Worm (Caenorhabditis elegans): ENCODE results near the gene sdhd-1.

sdhd-1 gene

DNA sequence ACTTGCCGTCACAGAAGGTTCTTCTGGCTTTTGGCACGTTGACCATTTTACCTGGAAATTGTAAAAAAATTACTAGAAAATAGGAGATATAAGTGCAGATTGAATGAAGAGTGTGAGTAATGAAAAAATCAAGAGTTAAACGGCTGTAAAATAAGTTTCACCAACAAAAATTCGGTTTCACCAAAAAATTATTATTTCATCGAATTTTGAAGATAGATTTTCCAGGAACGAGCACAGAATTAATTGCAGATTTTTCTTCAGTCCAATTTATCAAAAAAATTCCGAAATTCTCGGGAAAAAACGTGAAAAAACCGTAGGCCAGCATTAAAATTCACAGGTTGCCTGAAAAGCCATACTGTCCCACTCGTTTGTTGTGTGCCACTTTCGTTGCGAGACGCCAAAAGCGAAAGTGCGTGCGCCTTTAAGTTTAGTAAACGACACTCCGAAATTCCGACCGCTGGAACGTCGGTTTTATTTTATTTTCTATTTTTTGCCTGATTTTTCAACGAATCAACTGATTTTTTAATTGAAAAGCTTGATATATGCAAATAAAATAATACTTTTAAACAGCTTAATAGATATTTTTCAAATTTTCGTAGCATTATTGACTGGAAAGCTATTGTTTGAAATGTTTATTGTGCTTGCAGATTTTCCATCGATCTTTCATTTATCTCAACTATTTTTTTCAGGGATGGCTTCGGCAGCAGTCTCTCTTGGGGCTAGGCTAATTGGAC lies 47.6 kb upstream of the sdhd-1 start, which contains the start of the genes rpl-36.A and nuo-1 (continued):
- peak; percentile 49 for TF ChIP-seq dmd-6 (GFP tag; IDR thresholded peaks at IDR 0.05)
- peak; percentile 96 for TF ChIP-seq T20F7.1 (GFP tag; optimal IDR thresholded peaks at IDR 0.05)
- TF ChIP-seq spr-1 (tag; optimal IDR thresholded peaks at IDR 0.05): peak; percentile 20
- peak; percentile 72 for TF ChIP-seq hmg-1.1 (GFP tag; IDR thresholded peaks at IDR 0.05)
- TF ChIP-seq hif-1 (tag; optimal IDR thresholded peaks at IDR 0.05): peak in 1 of 2 experiments; percentile 74
- peak; percentile 54 for TF ChIP-seq lin-13 (GFP tag; optimal IDR thresholded peaks at IDR 0.05)
- no peak for TF ChIP-seq daf-19 (GFP tag; conservative IDR thresholded peaks at IDR 0.05)

DNA sequence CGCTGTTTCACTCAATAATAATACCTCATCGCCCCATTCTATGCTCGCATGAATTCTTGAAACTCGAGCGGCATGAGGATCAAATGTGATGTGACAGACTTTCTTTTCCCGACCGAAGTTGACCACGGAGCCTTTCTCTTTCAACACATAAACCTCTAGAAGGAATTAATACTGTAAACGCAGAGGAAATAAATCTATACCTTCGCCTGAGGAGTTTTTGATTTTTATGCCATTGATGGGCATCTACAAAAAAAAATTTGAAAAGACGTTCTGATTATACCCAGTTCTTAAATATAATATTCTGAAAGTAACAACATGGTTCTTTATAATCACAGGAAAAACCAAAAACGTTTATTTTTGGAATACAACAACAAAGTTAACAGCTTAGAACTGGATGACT lies 46.5 kb upstream of the sdhd-1 start, which contains the start of gene nbs-1:
nbs-1 (minus strand) TSS at position 246 of the 400 bp plus-strand sequence.
- peak; percentile 54; the same call in 1 of the 2 replicates for TF ChIP-seq snpc-1.2 (GFP tag; IDR thresholded peaks at IDR 0.05)
- no peak for TF ChIP-seq cey-2 (tag; optimal IDR thresholded peaks at IDR 0.05; ENCODE audit: borderline replicate concordance, insufficient read depth)
- no peak for TF ChIP-seq madf-9 (GFP tag; conservative IDR thresholded peaks at IDR 0.05)
- no peak for TF ChIP-seq daf-12 (tag; optimal IDR thresholded peaks at IDR 0.05)
- peak in 1 of 2 experiments; percentile 29 for TF ChIP-seq lsy-2 (tag; optimal IDR thresholded peaks at IDR 0.05)
- 0 out of 2 replicates have a peak, but pooled peaks have one; percentile 38 for TF ChIP-seq Y48G9A.11 (GFP tag; IDR thresholded peaks at IDR 0.05)
- TF ChIP-seq snpc-4 (tag; optimal IDR thresholded peaks at IDR 0.05): no peak
- TF ChIP-seq hlh-11 (tag; optimal IDR thresholded peaks at IDR 0.05): no peak
- peak; percentile 49; the same call in 1 of the 2 replicates for TF ChIP-seq lin-38 (GFP tag; IDR thresholded peaks at IDR 0.05)
- TF ChIP-seq mes-2 (tag; optimal IDR thresholded peaks at IDR 0.05; ENCODE audit: poor library complexity, severe bottlenecking): peak; percentile 21
- peak; percentile 14 for TF ChIP-seq ama-1 (optimal IDR thresholded peaks at IDR 0.05)

DNA sequence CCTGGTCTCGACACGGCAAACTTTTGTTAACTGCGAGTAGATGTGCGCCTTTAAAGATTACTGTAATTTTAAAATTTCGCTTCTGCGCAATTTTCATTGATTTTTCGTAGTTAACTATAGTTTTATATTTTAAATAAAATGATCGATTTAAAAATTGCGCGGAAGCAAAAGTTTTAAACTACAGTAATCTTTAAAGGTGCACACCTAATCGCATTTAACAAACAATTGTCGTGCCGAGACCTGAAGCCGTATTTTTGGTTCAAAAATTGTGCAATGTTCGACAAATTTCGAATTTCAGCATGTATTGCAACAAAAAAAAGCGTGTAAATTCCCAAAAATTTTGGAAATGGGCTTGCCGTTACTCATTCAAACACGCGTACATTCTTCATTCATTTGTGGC lies 44.7 kb upstream of the sdhd-1 start:
- TF ChIP-seq aha-1 (tag) (peak; percentile 15), unc-62 (GFP tag; optimal IDR thresholded peaks at IDR 0.05 in 1 of 2) (peak in 1 of 2 experiments; percentile 26), unc-62 (tag; optimal IDR thresholded peaks at IDR 0.05) (no peak), lir-3 (tag; optimal IDR thresholded peaks at IDR 0.05) (no peak)

DNA sequence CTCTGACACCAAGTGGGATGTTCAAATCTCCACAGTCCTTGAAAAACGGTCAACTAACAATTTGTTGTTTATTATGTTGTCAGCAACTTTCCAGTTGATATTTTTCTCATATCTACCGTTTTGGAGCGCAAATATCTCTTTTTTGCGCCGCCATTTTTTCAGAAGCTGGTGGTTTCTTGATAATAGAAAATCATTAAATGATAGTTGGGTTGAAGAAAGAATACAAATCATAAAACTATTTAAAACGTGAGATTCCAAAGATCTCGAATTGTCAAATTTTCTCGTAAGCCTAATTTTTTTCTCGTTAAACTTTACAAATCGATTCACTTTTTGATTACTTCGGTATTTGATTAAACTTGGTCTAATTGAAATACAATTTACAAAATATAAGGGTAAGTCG lies 42.7 kb upstream of the sdhd-1 start, which contains the start of gene rpl-42:
rpl-42 (plus strand) TSS at position 301 of the 400 bp plus-strand sequence.
- no peak for TF ChIP-seq nhr-11 (tag; optimal IDR thresholded peaks at IDR 0.05)
- no peak for TF ChIP-seq lim-7 (GFP tag; IDR thresholded peaks at IDR 0.05)
- TF ChIP-seq nhr-237 (tag; optimal IDR thresholded peaks at IDR 0.05): no peak
- TF ChIP-seq mdl-1 (tag; optimal IDR thresholded peaks at IDR 0.05): no peak
- TF ChIP-seq T26A8.4 (GFP tag; IDR thresholded peaks at IDR 0.05): no peak
- TF ChIP-seq daf-19 (GFP tag; conservative IDR thresholded peaks at IDR 0.05): no peak
- TF ChIP-seq lin-38 (GFP tag; IDR thresholded peaks at IDR 0.05): no peak
- no peak for TF ChIP-seq egl-43 (GFP tag; IDR thresholded peaks at IDR 0.05)
- TF ChIP-seq zip-11 (GFP tag; IDR thresholded peaks at IDR 0.05): no peak
- TF ChIP-seq F37D6.2 (tag; optimal IDR thresholded peaks at IDR 0.05): no peak
- TF ChIP-seq lin-1 (GFP tag; IDR thresholded peaks at IDR 0.05): no peak
- no peak for TF ChIP-seq Y75B8A.6 (GFP tag; IDR thresholded peaks at IDR 0.05)
- TF ChIP-seq lsy-2 (tag; optimal IDR thresholded peaks at IDR 0.05): no peak

DNA sequence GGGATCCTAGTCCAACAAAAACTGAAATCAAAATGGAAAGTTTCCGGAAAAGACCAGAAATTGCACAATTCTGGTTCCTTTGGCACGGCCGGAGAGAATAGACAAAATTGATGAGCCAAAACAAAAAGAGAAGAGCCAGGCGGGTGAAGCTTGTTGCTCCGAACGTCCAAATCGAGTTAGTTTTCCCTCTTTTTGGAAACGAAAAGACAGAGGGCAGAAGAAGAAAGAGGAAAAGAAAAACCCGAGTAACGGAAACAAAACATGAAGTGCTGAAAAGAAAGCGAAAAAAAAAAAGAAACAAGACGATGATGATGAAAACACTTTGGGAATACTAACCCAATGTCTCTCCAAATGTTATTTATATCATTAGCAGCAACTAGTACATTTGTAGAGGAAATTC lies 41.9 kb upstream of the sdhd-1 start:
- TF ChIP-seq daf-12 (tag; optimal IDR thresholded peaks at IDR 0.05): no peak
- TF ChIP-seq ces-1 (GFP tag; optimal IDR thresholded peaks at IDR 0.05): peak; percentile 62

All from whole organism, L4 larva.